Worm (Caenorhabditis elegans): Measurements from ENCODE around the gene C49A9.10.

C49A9.10 gene

ce11 chrIV:6201769-6202168 is 4.4 kb downstream of the C49A9.10 start, which contains the start of gene tkr-2:
Gene tkr-2, plus strand, starts transcription at chrIV:6202069.
- TF ChIP-seq T22C8.4 (GFP tag; IDR thresholded peaks at IDR 0.05) (no peak), med-1 (GFP tag; optimal IDR thresholded peaks at IDR 0.05; ENCODE audit: insufficient read depth) (no peak), ztf-23 (GFP tag; IDR thresholded peaks at IDR 0.05) (no peak), klf-2 (GFP tag; conservative IDR thresholded peaks at IDR 0.05) (no peak), cog-1 (tag; optimal IDR thresholded peaks at IDR 0.05) (no peak), ref-1 (GFP tag; conservative IDR thresholded peaks at IDR 0.05) (no peak), ztf-29 (GFP tag; IDR thresholded peaks at IDR 0.05) (no peak), flt-1 (GFP tag; IDR thresholded peaks at IDR 0.05) (no peak), tab-1 (GFP tag; IDR thresholded peaks at IDR 0.05) (no peak)

- TF ChIP-seq med-1 (GFP tag; optimal IDR thresholded peaks at IDR 0.05; ENCODE audit: insufficient read depth) (no peak), ref-1 (GFP tag; conservative IDR thresholded peaks at IDR 0.05) (no peak), T22C8.4 (GFP tag; IDR thresholded peaks at IDR 0.05) (no peak), ztf-29 (GFP tag; IDR thresholded peaks at IDR 0.05) (no peak), ztf-23 (GFP tag; IDR thresholded peaks at IDR 0.05) (no peak)
Observed at ce11 chrIV:6200249-6200648, 5.9 kb downstream of the C49A9.10 start.

ce11 chrIV:6187160-6187559 is 19.0 kb downstream of the C49A9.10 start:
- TF ChIP-seq cog-1 (tag; optimal IDR thresholded peaks at IDR 0.05) (no peak), klf-2 (GFP tag; conservative IDR thresholded peaks at IDR 0.05) (no peak), ztf-23 (GFP tag; IDR thresholded peaks at IDR 0.05) (no peak), flt-1 (GFP tag; IDR thresholded peaks at IDR 0.05) (no peak), tab-1 (GFP tag; IDR thresholded peaks at IDR 0.05) (no peak), med-1 (GFP tag; optimal IDR thresholded peaks at IDR 0.05; ENCODE audit: insufficient read depth) (no peak), ztf-29 (GFP tag; IDR thresholded peaks at IDR 0.05) (no peak), ref-1 (GFP tag; conservative IDR thresholded peaks at IDR 0.05) (no peak), T22C8.4 (GFP tag; IDR thresholded peaks at IDR 0.05) (no peak)

ce11 chrIV:6185578-6185977 is 20.6 kb downstream of the C49A9.10 start, which contains the start of gene asp-9:
Gene asp-9, plus strand, starts transcription at chrIV:6185889.
- TF ChIP-seq flt-1 (GFP tag; IDR thresholded peaks at IDR 0.05) (no peak), ztf-23 (GFP tag; IDR thresholded peaks at IDR 0.05) (no peak), T22C8.4 (GFP tag; IDR thresholded peaks at IDR 0.05) (no peak), ref-1 (GFP tag; conservative IDR thresholded peaks at IDR 0.05) (no peak), tab-1 (GFP tag; IDR thresholded peaks at IDR 0.05) (no peak), klf-2 (GFP tag; conservative IDR thresholded peaks at IDR 0.05) (no peak), med-1 (GFP tag; optimal IDR thresholded peaks at IDR 0.05; ENCODE audit: insufficient read depth) (no peak), ztf-29 (GFP tag; IDR thresholded peaks at IDR 0.05) (no peak), cog-1 (tag; optimal IDR thresholded peaks at IDR 0.05) (no peak)

ce11 chrIV:6183757-6184156 is 22.4 kb downstream of the C49A9.10 start, which contains the start of gene unc-77:
Gene unc-77, minus strand, starts transcription at chrIV:6183857.
- TF ChIP-seq ref-1 (GFP tag; conservative IDR thresholded peaks at IDR 0.05) = no peak
- TF ChIP-seq flt-1 (GFP tag; IDR thresholded peaks at IDR 0.05) = no peak
- no peak for TF ChIP-seq T22C8.4 (GFP tag; IDR thresholded peaks at IDR 0.05)
- no peak for TF ChIP-seq tab-1 (GFP tag; IDR thresholded peaks at IDR 0.05)
- no peak for TF ChIP-seq ztf-29 (GFP tag; IDR thresholded peaks at IDR 0.05)
- no peak for TF ChIP-seq med-1 (GFP tag; optimal IDR thresholded peaks at IDR 0.05; ENCODE audit: insufficient read depth)
- TF ChIP-seq cog-1 (tag; optimal IDR thresholded peaks at IDR 0.05) = no peak
- no peak for TF ChIP-seq klf-2 (GFP tag; conservative IDR thresholded peaks at IDR 0.05)
- no peak for TF ChIP-seq ztf-23 (GFP tag; IDR thresholded peaks at IDR 0.05)

ce11 chrIV:6177383-6177782 is 28.8 kb downstream of the C49A9.10 start:
- TF ChIP-seq tab-1 (GFP tag; IDR thresholded peaks at IDR 0.05) = no peak
- TF ChIP-seq flt-1 (GFP tag; IDR thresholded peaks at IDR 0.05) = no peak
- no peak for TF ChIP-seq ztf-29 (GFP tag; IDR thresholded peaks at IDR 0.05)
- TF ChIP-seq med-1 (GFP tag; optimal IDR thresholded peaks at IDR 0.05; ENCODE audit: insufficient read depth) = no peak

- no peak for TF ChIP-seq T22C8.4 (GFP tag; IDR thresholded peaks at IDR 0.05)
- no peak for TF ChIP-seq klf-2 (GFP tag; conservative IDR thresholded peaks at IDR 0.05)
- no peak for TF ChIP-seq tab-1 (GFP tag; IDR thresholded peaks at IDR 0.05)
- no peak for TF ChIP-seq ref-1 (GFP tag; conservative IDR thresholded peaks at IDR 0.05)
- no peak for TF ChIP-seq cog-1 (tag; optimal IDR thresholded peaks at IDR 0.05)
- no peak for TF ChIP-seq ztf-23 (GFP tag; IDR thresholded peaks at IDR 0.05)
- no peak for TF ChIP-seq flt-1 (GFP tag; IDR thresholded peaks at IDR 0.05)
- TF ChIP-seq med-1 (GFP tag; optimal IDR thresholded peaks at IDR 0.05; ENCODE audit: insufficient read depth) = no peak
- no peak for TF ChIP-seq ztf-29 (GFP tag; IDR thresholded peaks at IDR 0.05)
Observed at ce11 chrIV:6172959-6173358, 33.2 kb downstream of the C49A9.10 start.

- TF ChIP-seq T22C8.4 (GFP tag; IDR thresholded peaks at IDR 0.05) (no peak), ref-1 (GFP tag; conservative IDR thresholded peaks at IDR 0.05) (no peak), med-1 (GFP tag; optimal IDR thresholded peaks at IDR 0.05; ENCODE audit: insufficient read depth) (no peak), ztf-29 (GFP tag; IDR thresholded peaks at IDR 0.05) (no peak), cog-1 (tag; optimal IDR thresholded peaks at IDR 0.05) (no peak)
Observed at ce11 chrIV:6165787-6166186, 40.4 kb downstream of the C49A9.10 start.

ce11 chrIV:6159616-6160015 is 46.5 kb downstream of the C49A9.10 start:
- TF ChIP-seq cog-1 (tag; optimal IDR thresholded peaks at IDR 0.05) (no peak), tab-1 (GFP tag; IDR thresholded peaks at IDR 0.05) (no peak), klf-2 (GFP tag; conservative IDR thresholded peaks at IDR 0.05) (no peak), ztf-23 (GFP tag; IDR thresholded peaks at IDR 0.05) (no peak), ztf-29 (GFP tag; IDR thresholded peaks at IDR 0.05) (no peak), med-1 (GFP tag; optimal IDR thresholded peaks at IDR 0.05; ENCODE audit: insufficient read depth) (no peak), ref-1 (GFP tag; conservative IDR thresholded peaks at IDR 0.05) (no peak), flt-1 (GFP tag; IDR thresholded peaks at IDR 0.05) (no peak), T22C8.4 (GFP tag; IDR thresholded peaks at IDR 0.05) (no peak)

- no peak for TF ChIP-seq T22C8.4 (GFP tag; IDR thresholded peaks at IDR 0.05)
- no peak for TF ChIP-seq klf-2 (GFP tag; conservative IDR thresholded peaks at IDR 0.05)
Observed at ce11 chrIV:6156833-6157232, 49.3 kb downstream of the C49A9.10 start, which contains the start of gene C11D2.4. Gene C11D2.4, minus strand, starts transcription at chrIV:6156960.

Data from whole organism, midembryonic.